Worm (Caenorhabditis elegans) whole organism, late embryonic: ENCODE data around the gene nhr-236.

Source experiments
- ceh-9 ChIP-seq: sonication (generic microtip); optimal IDR thresholded peaks from 2 replicates; lab custom pipeline; 2016; ENCODE audit warnings: mild to moderate bottlenecking, missing genetic modification characterization, inconsistent platforms, missing compliant biosample characterization
- dmd-4 ChIP-seq: sonication (generic microtip); optimal IDR thresholded peaks from 2 replicates; lab custom pipeline; 2016; ENCODE audit warnings: borderline replicate concordance, missing genetic modification characterization, missing compliant biosample characterization
- dve-1 ChIP-seq: sonication (generic microtip); optimal IDR thresholded peaks from 2 replicates; lab custom pipeline; 2017; ENCODE audit warnings: antibody characterized with exemption, mild to moderate bottlenecking, missing genetic modification characterization, missing compliant biosample characterization
- elt-2 ChIP-seq: sonication (generic microtip); optimal IDR thresholded peaks from 2 replicates; lab custom pipeline; 2016; ENCODE audit warnings: missing genetic modification reagents, missing genetic modification characterization, missing compliant biosample characterization
- elt-4 ChIP-seq: sonication (generic microtip); optimal IDR thresholded peaks from 2 replicates; lab custom pipeline; 2016; ENCODE audit warnings: missing genetic modification characterization, missing compliant biosample characterization
- lin-11 ChIP-seq: fragments of 200-800 bp; sonication (Bioruptor generic); optimal IDR thresholded peaks from 2 replicates; lab custom pipeline; 2018; ENCODE audit warnings: mild to moderate bottlenecking, missing genetic modification characterization, missing compliant biosample characterization
- nfya-1 ChIP-seq: sonication (generic microtip); optimal IDR thresholded peaks from 2 replicates; lab custom pipeline; 2017; ENCODE audit warnings: missing genetic modification characterization, mild to moderate bottlenecking, missing compliant biosample characterization, antibody characterized with exemption, moderate library complexity
- pqm-1 ChIP-seq: sonication (generic microtip); optimal IDR thresholded peaks from 2 replicates; lab custom pipeline; 2016; ENCODE audit warnings: missing genetic modification characterization, missing compliant biosample characterization
- ref-2 ChIP-seq: sonication (generic microtip); optimal IDR thresholded peaks from 2 replicates; lab custom pipeline; 2016; ENCODE audit warnings: missing genetic modification characterization, missing compliant biosample characterization

nhr-236 gene

DNA sequence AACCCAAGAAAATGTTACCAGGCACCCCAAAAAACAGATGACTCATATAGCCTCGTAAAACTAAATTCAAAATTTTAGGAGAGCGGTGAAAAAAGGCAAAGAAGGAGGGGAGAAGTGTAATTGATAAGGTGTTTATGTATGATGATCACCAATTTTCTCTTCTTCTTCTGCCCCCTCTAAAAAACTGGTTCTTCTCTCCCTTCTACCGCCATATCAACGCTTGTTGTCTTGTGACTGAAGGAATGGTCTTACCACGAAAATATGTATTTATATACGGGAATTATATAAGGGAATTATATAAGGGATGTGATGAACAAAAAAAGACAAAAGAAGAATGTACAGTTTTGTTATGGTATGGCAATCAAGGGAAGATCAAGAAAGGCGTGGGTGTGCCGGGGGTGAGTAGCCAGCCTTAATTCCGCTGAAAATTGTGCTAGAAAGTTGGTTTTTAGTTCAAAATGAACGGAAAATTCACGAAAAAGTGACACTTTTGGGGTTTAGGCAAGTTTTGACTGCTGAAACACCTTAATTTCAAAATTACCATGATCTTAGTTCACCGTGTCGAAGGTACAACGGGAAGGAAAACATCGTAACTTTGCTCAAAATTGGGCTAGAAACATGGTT, 48.0 kb downstream of the nhr-236 start:
- no peak for TF ChIP-seq elt-4 (tag; lab: Kevin White, UChicago)
- no peak for TF ChIP-seq nfya-1 (tag; lab: Kevin White, UChicago)
- TF ChIP-seq dmd-4 (tag; lab: Kevin White, UChicago), result no peak
- TF ChIP-seq ref-2, result no peak
- no peak for TF ChIP-seq lin-11
- no peak for TF ChIP-seq dve-1 (tag; lab: Kevin White, UChicago)
- TF ChIP-seq pqm-1 (tag; lab: Kevin White, UChicago), result no peak
- TF ChIP-seq ceh-9 (tag; lab: Kevin White, UChicago), result no peak
- TF ChIP-seq elt-2 (tag; lab: Kevin White, UChicago), result no peak
